Worm (Caenorhabditis elegans) whole organism, young adult: ENCODE measurements around the gene F48F7.5.

Experiments used
- B0019.2 ChIP-seq: fragments of 200-800 bp; sonication (Bioruptor generic); conservative IDR thresholded peaks from 2 replicates; pipeline ENCODE4 v1.3.6; 2022; ENCODE audit warnings: missing genetic modification reagents, missing genetic modification characterization, missing compliant biosample characterization
- B0035.1 ChIP-seq: sonication (generic microtip); optimal IDR thresholded peaks from 2 replicates; lab custom pipeline; 2016; ENCODE audit warnings: missing genetic modification characterization, mild to moderate bottlenecking, missing compliant biosample characterization, missing genotype, missing genetic modification reagents
- B0336.3 ChIP-seq: fragments of 200-800 bp; sonication (Bioruptor generic); IDR thresholded peaks from 2 replicates; pipeline ENCODE4 v1.3.6; 2022; ENCODE audit warnings: missing genetic modification characterization, missing compliant biosample characterization
- C06A6.2 ChIP-seq: fragments of 200-800 bp; sonication (Bioruptor generic); conservative IDR thresholded peaks from 2 replicates; pipeline ENCODE4 v1.3.6; 2022; ENCODE audit warnings: missing genetic modification characterization, missing compliant biosample characterization
- D2030.7 ChIP-seq: fragments of 200-800 bp; sonication (Bioruptor generic); IDR thresholded peaks from 2 replicates; pipeline ENCODE4 v1.3.6; 2022; ENCODE audit warnings: missing genetic modification reagents, missing genetic modification characterization, missing compliant biosample characterization
- F57A8.1 ChIP-seq: fragments of 200-800 bp; sonication (Bioruptor generic); optimal IDR thresholded peaks from 2 replicates; lab custom pipeline; 2018; ENCODE audit warnings: mild to moderate bottlenecking, missing genetic modification characterization, moderate library complexity, missing compliant biosample characterization
- K11D2.4 ChIP-seq: fragments of 200-800 bp; sonication (Bioruptor generic); IDR thresholded peaks from 2 replicates; pipeline ENCODE4 v1.3.6; 2022; ENCODE audit warnings: missing genetic modification reagents, missing genetic modification characterization, missing compliant biosample characterization
- Y53F4B.3 ChIP-seq: fragments of 200-800 bp; sonication (Bioruptor generic); IDR thresholded peaks from 2 replicates; pipeline ENCODE4 v1.3.6; 2022; ENCODE audit warnings: missing genetic modification reagents, missing genetic modification characterization, missing compliant biosample characterization
- Y79H2A.3 ChIP-seq: fragments of 200-800 bp; sonication (Bioruptor generic); conservative IDR thresholded peaks from 2 replicates; pipeline ENCODE4 v1.3.6; 2022; ENCODE audit warnings: missing genetic modification reagents, missing genetic modification characterization, missing compliant biosample characterization
- Y95B8A.8 ChIP-seq: fragments of 200-800 bp; sonication (Bioruptor generic); IDR thresholded peaks from 2 replicates; pipeline ENCODE4 v1.3.6; 2022; ENCODE audit warnings: missing genetic modification reagents, missing genetic modification characterization, missing compliant biosample characterization
- attf-6 ChIP-seq: fragments of 200-800 bp; sonication (Bioruptor generic); IDR thresholded peaks from 2 replicates; pipeline ENCODE4 v1.3.6; 2022; ENCODE audit warnings: missing genetic modification reagents, missing genetic modification characterization, missing compliant biosample characterization
- bed-2 ChIP-seq: fragments of 200-800 bp; sonication (Bioruptor generic); IDR thresholded peaks from 2 replicates; pipeline ENCODE4 v1.3.6; 2022; ENCODE audit warnings: missing genetic modification reagents, missing genetic modification characterization, missing compliant biosample characterization
- cebp-1 ChIP-seq, 2 experiments: fragments of 200-800 bp in 1 of 2; sonication (Bioruptor generic) in 1 of 2; sonication (generic microtip) in 1 of 2; IDR thresholded peaks in 1 of 2; optimal IDR thresholded peaks in 1 of 2; 2 replicates each; pipeline versions ENCODE4 v1.3.6 to Lab custom; 2017 to 2022; ENCODE audit warnings: missing compliant biosample characterization in 2 of 2, missing genetic modification characterization in 2 of 2, mild to moderate bottlenecking in 1 of 2, missing genetic modification reagents in 1 of 2, moderate library complexity in 1 of 2
- ceh-58 ChIP-seq: fragments of 200-800 bp; sonication (Bioruptor generic); IDR thresholded peaks from 2 replicates; pipeline ENCODE4 v1.3.6; 2022; ENCODE audit warnings: missing genetic modification characterization, missing compliant biosample characterization
- efl-1 ChIP-seq: fragments of 150-350 bp; optimal IDR thresholded peaks from 2 replicates; lab custom pipeline; 2014; ENCODE audit warnings: missing biosample characterization, missing genetic modification reagents, missing genetic modification characterization
- egl-18 ChIP-seq: fragments of 200-800 bp; sonication (Bioruptor generic); IDR thresholded peaks from 2 replicates; pipeline ENCODE4 v1.3.6; 2022; ENCODE audit warnings: missing genetic modification reagents, missing genetic modification characterization, missing compliant biosample characterization
- egl-44 ChIP-seq: fragments of 200-800 bp; sonication (Bioruptor generic); IDR thresholded peaks from 2 replicates; pipeline ENCODE4 v1.3.6; 2022; ENCODE audit warnings: missing genetic modification reagents, missing genetic modification characterization, missing compliant biosample characterization
- fkh-3 ChIP-seq: sonication (generic microtip); optimal IDR thresholded peaks from 2 replicates; lab custom pipeline; 2016; ENCODE audit warnings: mild to moderate bottlenecking, missing genetic modification characterization, missing compliant biosample characterization
- gei-17 ChIP-seq: fragments of 200-800 bp; sonication (Bioruptor generic); optimal IDR thresholded peaks from 2 replicates; lab custom pipeline; 2018; ENCODE audit warnings: mild to moderate bottlenecking, missing genetic modification characterization, missing compliant biosample characterization
- let-607 ChIP-seq, 2 experiments: fragments of 200-800 bp in 1 of 2; sonication (Bioruptor generic) in 1 of 2; sonication (generic microtip) in 1 of 2; optimal IDR thresholded peaks; 2 replicates each; lab custom pipeline; 2016 to 2018; ENCODE audit warnings: mild to moderate bottlenecking in 2 of 2, missing compliant biosample characterization in 2 of 2, missing genetic modification characterization in 2 of 2, moderate library complexity in 2 of 2, missing genotype in 1 of 2
- lin-54 ChIP-seq: fragments of 200-800 bp; sonication (Bioruptor generic); optimal IDR thresholded peaks from 2 replicates; lab custom pipeline; 2018; ENCODE audit warnings: mild to moderate bottlenecking, missing genetic modification characterization, missing compliant biosample characterization
- mcd-1 ChIP-seq: fragments of 200-800 bp; sonication (Bioruptor generic); IDR thresholded peaks from 2 replicates; pipeline ENCODE4 v1.3.6; 2022; ENCODE audit warnings: missing genetic modification reagents, missing genetic modification characterization, missing compliant biosample characterization
- mxl-1 ChIP-seq: sonication (generic microtip); optimal IDR thresholded peaks from 2 replicates; lab custom pipeline; 2016; ENCODE audit warnings: missing genetic modification characterization, missing compliant biosample characterization
- nfya-1 ChIP-seq: sonication (generic microtip); optimal IDR thresholded peaks from 2 replicates; lab custom pipeline; 2017; ENCODE audit warnings: antibody characterized with exemption, missing compliant biosample characterization, missing genetic modification characterization, borderline replicate concordance; ENCODE audit not compliant: insufficient read depth
- nfyb-1 ChIP-seq: fragments of 200-800 bp; sonication (Bioruptor generic); IDR thresholded peaks from 2 replicates; pipeline ENCODE4 v1.3.6; 2022; ENCODE audit warnings: missing genetic modification reagents, missing genetic modification characterization, missing compliant biosample characterization
- nhr-80 ChIP-seq: sonication (generic microtip); optimal IDR thresholded peaks from 2 replicates; lab custom pipeline; 2016; ENCODE audit warnings: missing genetic modification characterization, missing compliant biosample characterization
- nhr-90 ChIP-seq: sonication (generic microtip); optimal IDR thresholded peaks from 2 replicates; lab custom pipeline; 2016; ENCODE audit warnings: missing genotype, mild to moderate bottlenecking, missing genetic modification characterization, missing compliant biosample characterization
- rpc-1 ChIP-seq, 2 experiments: fragments of 150-350 bp in 1 of 2; sonication (generic microtip) in 1 of 2; optimal IDR thresholded peaks; 2 replicates each; lab custom pipeline; 2014 to 2018; ENCODE audit warnings: missing biosample characterization in 1 of 2, missing genetic modification characterization in 1 of 2, missing genetic modification reagents in 1 of 2, missing genotype in 1 of 2
- somi-1 ChIP-seq: fragments of 200-800 bp; sonication (Bioruptor generic); optimal IDR thresholded peaks from 2 replicates; lab custom pipeline; 2018; ENCODE audit warnings: mild to moderate bottlenecking, missing genetic modification characterization, missing compliant biosample characterization
- zfh-2 ChIP-seq: fragments of 200-800 bp; sonication (Bioruptor generic); conservative IDR thresholded peaks from 2 replicates; pipeline ENCODE4 v1.3.6; 2022; ENCODE audit warnings: missing genetic modification reagents, missing genetic modification characterization, missing compliant biosample characterization
- ztf-26 ChIP-seq: sonication (generic microtip); optimal IDR thresholded peaks from 2 replicates; lab custom pipeline; 2017; ENCODE audit warnings: missing genetic modification characterization, missing compliant biosample characterization
- ztf-28 ChIP-seq: fragments of 200-800 bp; sonication (Bioruptor generic); IDR thresholded peaks from 2 replicates; pipeline ENCODE4 v1.3.6; 2022; ENCODE audit warnings: missing genetic modification reagents, missing genetic modification characterization, missing compliant biosample characterization
- ztf-3 ChIP-seq: fragments of 200-800 bp; sonication (Bioruptor generic); optimal IDR thresholded peaks from 2 replicates; lab custom pipeline; 2018; ENCODE audit warnings: mild to moderate bottlenecking, missing genetic modification characterization, missing compliant biosample characterization

F48F7.5 gene

ce11 chrX:13950620-13951152 is 24.8 kb upstream of the F48F7.5 start (continued):
- TF ChIP-seq cebp-1 (GFP tag; IDR thresholded peaks at IDR 0.05; lab: Robert Waterston, UW) (no peak), cebp-1 (tag; optimal IDR thresholded peaks at IDR 0.05; lab: Kevin White, UChicago) (peak; percentile 56), mcd-1 (GFP tag; lab: Robert Waterston, UW) (peak; percentile 29), C06A6.2 (no peak), egl-18 (GFP tag; lab: Robert Waterston, UW) (no peak), ztf-26 (tag; lab: Kevin White, UChicago) (peak; percentile 60), gei-17 (GFP tag; lab: Kevin White, UChicago) (peak; percentile 5)

ce11 chrX:13952347-13952746 is 23.1 kb upstream of the F48F7.5 start:
- TF ChIP-seq ztf-3 (GFP tag; lab: Kevin White, UChicago) (no peak), zfh-2 (peak; percentile 65)

ce11 chrX:13958451-13958850 is 17.0 kb upstream of the F48F7.5 start:
- TF ChIP-seq fkh-3 (tag; lab: Kevin White, UChicago) (no peak), egl-44 (GFP tag; lab: Robert Waterston, UW) (no peak), ztf-26 (tag; lab: Kevin White, UChicago) (no peak), somi-1 (GFP tag; lab: Kevin White, UChicago) (no peak), nfya-1 (tag; lab: Kevin White, UChicago) (no peak), ceh-58 (GFP tag; lab: Robert Waterston, UW) (no peak), Y53F4B.3 (no peak)

- TF ChIP-seq nhr-80 (tag; lab: Kevin White, UChicago), result peak; percentile 25
- TF ChIP-seq ztf-28 (GFP tag; lab: Robert Waterston, UW), result no peak
- peak; percentile 45; the same call in 1 of the 2 replicates for TF ChIP-seq cebp-1 (GFP tag; IDR thresholded peaks at IDR 0.05; lab: Robert Waterston, UW)
- TF ChIP-seq cebp-1 (tag; optimal IDR thresholded peaks at IDR 0.05; lab: Kevin White, UChicago), result peak; percentile 71
Measured at ce11 chrX:13959383-13959782, 16.1 kb upstream of the F48F7.5 start.

ce11 chrX:13959849-13960248 is 15.6 kb upstream of the F48F7.5 start, which contains the start of gene syx-2:
syx-2 (plus strand) TSS chrX:13960149.
- TF ChIP-seq lin-54 (no peak), B0336.3 (no peak), efl-1 (GFP tag; lab: Kevin White, UChicago) (no peak), nfyb-1 (GFP tag; lab: Robert Waterston, UW) (no peak), Y79H2A.3 (no peak), attf-6 (no peak), B0035.1 (tag; lab: Kevin White, UChicago) (no peak), Y95B8A.8 (GFP tag; lab: Robert Waterston, UW) (no peak), F57A8.1 (no peak), mxl-1 (no peak), let-607 (tag; optimal IDR thresholded peaks at IDR 0.05; lab: Kevin White, UChicago) (no peak), bed-2 (no peak), nhr-90 (tag; lab: Kevin White, UChicago) (no peak), K11D2.4 (GFP tag; lab: Robert Waterston, UW) (no peak), ceh-58 (GFP tag; lab: Robert Waterston, UW) (no peak), rpc-1 (optimal IDR thresholded peaks at IDR 0.05; lab: Kevin White, UChicago) (no peak), rpc-1 (tag; optimal IDR thresholded peaks at IDR 0.05; lab: Kevin White, UChicago) (no peak), B0019.2 (GFP tag; lab: Robert Waterston, UW) (no peak), D2030.7 (GFP tag; lab: Robert Waterston, UW) (no peak)
